Worm (Caenorhabditis elegans): Measurements from ENCODE around the gene F17C11.6.

The F17C11.6 gene

DNA sequence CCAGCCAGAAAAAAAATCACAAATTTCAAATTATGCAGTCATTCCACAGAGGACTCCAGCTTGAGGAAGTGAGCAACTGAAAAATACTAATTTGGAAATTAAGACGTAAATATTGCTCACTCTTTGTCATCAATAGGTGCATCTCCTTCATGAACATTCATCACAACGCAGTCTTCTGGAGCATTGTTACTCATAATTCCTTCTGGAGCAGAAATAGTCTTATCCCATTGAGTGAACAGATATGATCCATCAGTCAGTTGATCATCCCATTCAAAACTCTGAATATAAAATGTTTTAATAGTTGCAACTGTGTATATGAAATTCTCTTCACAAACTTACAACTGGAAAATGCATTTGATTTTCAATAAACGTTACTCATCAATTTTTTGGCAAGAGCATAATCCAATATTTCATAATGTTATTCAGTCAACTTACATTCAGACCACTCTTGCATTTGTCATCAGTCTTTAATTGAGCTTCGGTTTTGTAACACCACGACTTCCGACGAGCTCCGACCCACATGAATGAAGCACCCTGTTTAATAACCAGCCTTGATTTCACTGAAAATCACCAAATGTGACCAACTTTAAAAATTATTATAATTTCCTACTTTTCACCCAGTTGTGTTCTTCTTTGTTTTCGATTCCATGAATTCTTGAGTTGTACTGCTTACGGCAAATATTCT, 1.3 kb upstream of the F17C11.6 start:
- TF ChIP-seq skn-1 (tag; optimal IDR thresholded peaks at IDR 0.05) (no peak), unc-98 (GFP tag; IDR thresholded peaks at IDR 0.05) (no peak), zip-4 (GFP tag; optimal IDR thresholded peaks at IDR 0.05) (no peak), blmp-1 (tag; optimal IDR thresholded peaks at IDR 0.05) (no peak), unc-62 (GFP tag; optimal IDR thresholded peaks at IDR 0.05) (no peak), aha-1 (tag; optimal IDR thresholded peaks at IDR 0.05) (no peak), efl-1 (optimal IDR thresholded peaks at IDR 0.05) (peak in 1 of 2 experiments; percentile 4), efl-1 (GFP tag; optimal IDR thresholded peaks at IDR 0.05 in 1 of 2) (peak in 1 of 2 experiments; percentile 80), dsc-1 (tag; optimal IDR thresholded peaks at IDR 0.05) (no peak), hpl-2 (GFP tag; optimal IDR thresholded peaks at IDR 0.05) (no peak), fkh-10 (GFP tag; optimal IDR thresholded peaks at IDR 0.05) (no peak), nhr-84 (tag; optimal IDR thresholded peaks at IDR 0.05) (no peak), zag-1 (tag; optimal IDR thresholded peaks at IDR 0.05) (no peak), irx-1 (tag; optimal IDR thresholded peaks at IDR 0.05) (no peak), C16A3.4 (tag; optimal IDR thresholded peaks at IDR 0.05) (no peak), ceh-88 (GFP tag; IDR thresholded peaks at IDR 0.05) (0 out of 2 replicates have a peak, but pooled peaks have one; percentile 21), nhr-12 (tag; optimal IDR thresholded peaks at IDR 0.05) (no peak), nhr-76 (tag; optimal IDR thresholded peaks at IDR 0.05) (no peak), snpc-4 (tag; optimal IDR thresholded peaks at IDR 0.05) (no peak), C04F5.9 (tag; optimal IDR thresholded peaks at IDR 0.05) (no peak), fkh-8 (tag; optimal IDR thresholded peaks at IDR 0.05) (no peak), F16B12.6 (tag; optimal IDR thresholded peaks at IDR 0.05) (no peak), unc-130 (tag; optimal IDR thresholded peaks at IDR 0.05) (no peak), ztf-4 (tag; optimal IDR thresholded peaks at IDR 0.05) (peak; percentile 19), mef-2 (tag; optimal IDR thresholded peaks at IDR 0.05) (no peak), unc-30 (tag; optimal IDR thresholded peaks at IDR 0.05) (no peak), lin-35 (GFP tag; optimal IDR thresholded peaks at IDR 0.05) (peak in 1 of 2 experiments; percentile 19), fos-1 (tag; optimal IDR thresholded peaks at IDR 0.05) (no peak), mep-1 (tag; optimal IDR thresholded peaks at IDR 0.05) (no peak), swsn-7 (tag; optimal IDR thresholded peaks at IDR 0.05) (no peak), efl-3 (GFP tag; optimal IDR thresholded peaks at IDR 0.05) (no peak), lin-39 (tag; optimal IDR thresholded peaks at IDR 0.05) (no peak), dpl-1 (GFP tag; optimal IDR thresholded peaks at IDR 0.05) (no peak), elt-2 (tag; optimal IDR thresholded peaks at IDR 0.05) (no peak), lsy-2 (tag; optimal IDR thresholded peaks at IDR 0.05) (no peak), lin-14 (GFP tag; optimal IDR thresholded peaks at IDR 0.05) (no peak), grh-1 (GFP tag; IDR thresholded peaks at IDR 0.05) (no peak), rnt-1 (tag; optimal IDR thresholded peaks at IDR 0.05) (no peak), ceh-8 (GFP tag; optimal IDR thresholded peaks at IDR 0.05) (no peak), sup-37 (GFP tag; optimal IDR thresholded peaks at IDR 0.05) (no peak), nhr-90 (tag; optimal IDR thresholded peaks at IDR 0.05; ENCODE audit: poor library complexity) (peak; percentile 34), nhr-85 (tag) (peak; percentile 51), mdl-1 (tag; optimal IDR thresholded peaks at IDR 0.05) (no peak), nhr-47 (tag; optimal IDR thresholded peaks at IDR 0.05) (peak; percentile 47), nhr-71 (tag; optimal IDR thresholded peaks at IDR 0.05) (peak; percentile 67), hlh-17 (GFP tag; optimal IDR thresholded peaks at IDR 0.05; ENCODE audit: borderline replicate concordance) (no peak), pqm-1 (tag; optimal IDR thresholded peaks at IDR 0.05) (no peak), isw-1 (GFP tag; IDR thresholded peaks at IDR 0.05) (no peak), unc-86 (tag; optimal IDR thresholded peaks at IDR 0.05) (no peak), egl-13 (tag; optimal IDR thresholded peaks at IDR 0.05) (no peak), hlh-4 (tag; optimal IDR thresholded peaks at IDR 0.05) (no peak), ztf-11 (tag; optimal IDR thresholded peaks at IDR 0.05) (no peak), alr-1 (tag; optimal IDR thresholded peaks at IDR 0.05; ENCODE audit: borderline replicate concordance) (no peak)

Data from whole organism, L1 larva.